Fruit fly (Drosophila melanogaster): ENCODE data around the gene RpL7-like.

The RpL7-like gene

DNA sequence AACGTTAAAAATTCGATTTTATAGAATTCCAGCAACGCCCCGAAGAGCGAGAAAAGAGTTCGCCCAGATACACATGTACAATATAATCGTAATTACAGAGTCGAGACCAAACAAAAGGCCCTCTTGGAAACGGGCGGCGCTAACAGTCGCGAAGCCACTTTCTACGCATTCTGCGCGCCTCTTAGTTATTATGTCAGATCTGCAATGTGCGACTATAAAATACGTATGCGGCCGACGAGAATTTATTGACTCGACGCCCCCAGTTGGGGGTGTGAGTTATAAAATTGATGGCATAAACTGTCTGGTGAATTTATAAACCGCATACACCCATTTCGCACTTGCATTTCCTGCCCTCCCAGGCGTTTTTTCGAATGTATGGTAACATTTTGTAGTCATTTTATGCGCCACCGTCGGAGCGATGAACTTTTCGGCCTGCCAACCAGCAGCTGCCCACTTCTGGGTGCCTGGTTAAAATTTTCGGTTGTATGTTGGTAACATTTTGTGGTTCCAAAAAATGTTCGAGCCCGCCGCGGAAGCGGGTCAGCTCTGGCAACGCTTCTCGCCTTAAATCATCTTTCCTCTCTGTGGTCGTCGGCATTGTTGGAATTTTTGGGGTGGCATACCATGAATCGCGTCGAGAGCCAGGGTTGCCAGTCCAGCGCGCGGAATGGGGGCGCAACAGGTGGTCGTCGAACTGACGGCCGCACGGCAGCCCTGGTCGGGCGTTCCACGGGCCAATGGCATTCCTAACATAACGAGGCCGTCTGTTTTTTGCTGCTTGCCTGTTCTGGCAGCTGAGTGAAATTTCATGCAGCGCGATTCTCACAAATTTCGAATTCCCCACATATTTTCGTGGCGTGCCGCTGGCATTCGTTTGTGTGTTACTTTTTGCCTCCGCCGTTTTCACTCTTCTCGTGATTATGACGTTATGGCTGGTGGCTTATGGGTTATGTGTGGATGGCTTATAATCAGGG lies 44.2 kb upstream of the RpL7-like start (continued):
- TF ChIP-seq stc (GFP tag; IDR thresholded peaks at IDR 0.05): no peak
- TF ChIP-seq CG8089 (GFP tag; optimal IDR thresholded peaks at IDR 0.05): peak; percentile 56
- TF ChIP-seq CHES-1-like (GFP tag; optimal IDR thresholded peaks at IDR 0.05): peak; percentile 91
- peak; percentile 69 for TF ChIP-seq az2 (GFP tag; optimal IDR thresholded peaks at IDR 0.05)
- peak in 1 of 2 experiments; percentile 60 for TF ChIP-seq insv (GFP tag; optimal IDR thresholded peaks at IDR 0.05)
- TF ChIP-seq slp2 (GFP tag; optimal IDR thresholded peaks at IDR 0.05): peak; percentile 21
- no peak for TF ChIP-seq CG9876 (GFP tag; optimal IDR thresholded peaks at IDR 0.05)
- TF ChIP-seq CG12769 (tag; optimal IDR thresholded peaks at IDR 0.05): peak; percentile 98
- peak; percentile 57 for TF ChIP-seq eyg (GFP tag; optimal IDR thresholded peaks at IDR 0.05)
- no peak for TF ChIP-seq unc-4 (GFP tag; IDR thresholded peaks at IDR 0.05; ENCODE audit: partially characterized antibody)
- peak; percentile 66 for TF ChIP-seq ATbp (GFP tag; optimal IDR thresholded peaks at IDR 0.05)
- TF ChIP-seq pho (GFP tag; optimal IDR thresholded peaks at IDR 0.05): peak; percentile 78
- peak in 1 of 2 experiments; percentile 52 for TF ChIP-seq crp (GFP tag; optimal IDR thresholded peaks at IDR 0.05)
- TF ChIP-seq CG2116 (GFP tag; optimal IDR thresholded peaks at IDR 0.05): peak; percentile 21
- TF ChIP-seq CG1024 (GFP tag; IDR thresholded peaks at IDR 0.05): no peak
- TF ChIP-seq sr (GFP tag; IDR thresholded peaks at IDR 0.05): no peak
- no peak for TF ChIP-seq wdn (GFP tag; IDR thresholded peaks at IDR 0.05)
- peak; percentile 24 for TF ChIP-seq tup (GFP tag; optimal IDR thresholded peaks at IDR 0.05)
- no peak for TF ChIP-seq amos (GFP tag; IDR thresholded peaks at IDR 0.05; ENCODE audit: partially characterized antibody)
- peak; percentile 71 for TF ChIP-seq pnt (GFP tag; optimal IDR thresholded peaks at IDR 0.05)
- TF ChIP-seq CG18619 (GFP tag; optimal IDR thresholded peaks at IDR 0.05): peak; percentile 60
- no peak for TF ChIP-seq CG7963 (GFP tag; IDR thresholded peaks at IDR 0.05; ENCODE audit: partially characterized antibody)
- peak; percentile 60 for TF ChIP-seq CG7839 (tag; optimal IDR thresholded peaks at IDR 0.05)
- TF ChIP-seq CG6765 (GFP tag; optimal IDR thresholded peaks at IDR 0.05): peak; percentile 86
- TF ChIP-seq CG10267 (tag; optimal IDR thresholded peaks at IDR 0.05): peak; percentile 55
- no peak for TF ChIP-seq toy (GFP tag; IDR thresholded peaks at IDR 0.05)
- peak; percentile 62 for TF ChIP-seq bab2 (GFP tag; optimal IDR thresholded peaks at IDR 0.05)
- no peak for TF ChIP-seq CG18764 (GFP tag; optimal IDR thresholded peaks at IDR 0.05)
- TF ChIP-seq scrt (GFP tag; optimal IDR thresholded peaks at IDR 0.05): no peak
- TF ChIP-seq Antp (GFP tag; optimal IDR thresholded peaks at IDR 0.05): peak; percentile 85
- TF ChIP-seq vfl (GFP tag; optimal IDR thresholded peaks at IDR 0.05): peak; percentile 18
- no peak for TF ChIP-seq CG14860 (GFP tag; IDR thresholded peaks at IDR 0.05; ENCODE audit: partially characterized antibody)
- TF ChIP-seq Dll (GFP tag; IDR thresholded peaks at IDR 0.05; ENCODE audit: partially characterized antibody): no peak
- TF ChIP-seq bsh (GFP tag; optimal IDR thresholded peaks at IDR 0.05): peak; percentile 26 to 63
- TF ChIP-seq CG12299 (tag; optimal IDR thresholded peaks at IDR 0.05): peak; percentile 40
- peak; percentile 58 for TF ChIP-seq Six4 (GFP tag; optimal IDR thresholded peaks at IDR 0.05)
- TF ChIP-seq Kr (GFP tag; optimal IDR thresholded peaks at IDR 0.05): peak; percentile 92
- TF ChIP-seq Hmr (GFP tag; optimal IDR thresholded peaks at IDR 0.05): peak; percentile 92
- TF ChIP-seq esg (GFP tag; conservative IDR thresholded peaks at IDR 0.05): no peak
- TF ChIP-seq Ets97D (GFP tag; optimal IDR thresholded peaks at IDR 0.05): peak; percentile 76
- TF ChIP-seq Tbp (GFP tag; optimal IDR thresholded peaks at IDR 0.05): no peak
- TF ChIP-seq Eip74EF (GFP tag; optimal IDR thresholded peaks at IDR 0.05): peak in 1 of 2 experiments; percentile 93
- no peak for TF ChIP-seq prd (optimal IDR thresholded peaks at IDR 0.05)
- TF ChIP-seq prd (GFP tag; IDR thresholded peaks at IDR 0.05): no peak
- TF ChIP-seq Sry-δ (GFP tag; optimal IDR thresholded peaks at IDR 0.05): peak; percentile 49
- no peak for TF ChIP-seq gce (GFP tag; IDR thresholded peaks at IDR 0.05)
- TF ChIP-seq sug (tag; optimal IDR thresholded peaks at IDR 0.05): peak; percentile 100
- peak; percentile 30 for TF ChIP-seq CG13775 (GFP tag; optimal IDR thresholded peaks at IDR 0.05)

All from whole organism, embryonic.